Fruit fly (Drosophila melanogaster): ENCODE data around the gene Myc.
A peak's percentile ranks its signal among the peaks of the same experiment; 100 is the strongest.

The Myc gene

dm6 chrX:3432928-3433327 lies 60.0 kb downstream of the Myc start (continued):
- TF ChIP-seq chinmo (GFP tag; IDR thresholded peaks at IDR 0.05; ENCODE audit: partially characterized antibody) (no peak), CG16863 (GFP tag; optimal IDR thresholded peaks at IDR 0.05) (peak; percentile 5), Doc3 (GFP tag; IDR thresholded peaks at IDR 0.05; ENCODE audit: partially characterized antibody) (no peak), seq (GFP tag; IDR thresholded peaks at IDR 0.05) (no peak; the same call in 1 of the 2 replicates), HLH4C (GFP tag; IDR thresholded peaks at IDR 0.05; ENCODE audit: partially characterized antibody) (no peak), PHDP (tag; optimal IDR thresholded peaks at IDR 0.05) (peak; percentile 42), Dp (GFP tag; optimal IDR thresholded peaks at IDR 0.05) (no peak), Drgx (GFP tag; IDR thresholded peaks at IDR 0.05) (peak; percentile 89), vvl (GFP tag; IDR thresholded peaks at IDR 0.05) (peak; percentile 60), CG14441 (GFP tag; IDR thresholded peaks at IDR 0.05) (peak; percentile 65; the same call in 1 of the 2 replicates), CG10267 (tag; optimal IDR thresholded peaks at IDR 0.05) (no peak), CG18619 (GFP tag; optimal IDR thresholded peaks at IDR 0.05) (no peak), pum (GFP tag; optimal IDR thresholded peaks at IDR 0.05) (peak; percentile 11), en (GFP tag; optimal IDR thresholded peaks at IDR 0.05) (peak; percentile 30), crp (GFP tag; optimal IDR thresholded peaks at IDR 0.05) (no peak), CG10209 (GFP tag; optimal IDR thresholded peaks at IDR 0.05) (peak; percentile 24), cwo (GFP tag; optimal IDR thresholded peaks at IDR 0.05) (no peak), tx (GFP tag; optimal IDR thresholded peaks at IDR 0.05) (peak; percentile 25), CG7357 (GFP tag; IDR thresholded peaks at IDR 0.05) (peak; percentile 43; the same call in 1 of the 3 replicates), pb (GFP tag; optimal IDR thresholded peaks at IDR 0.05) (peak; percentile 43), YL-1 (GFP tag; optimal IDR thresholded peaks at IDR 0.05) (no peak), Atf3 (GFP tag; optimal IDR thresholded peaks at IDR 0.05) (peak; percentile 20), CG7271 (tag; optimal IDR thresholded peaks at IDR 0.05) (no peak), CG10565 (GFP tag; optimal IDR thresholded peaks at IDR 0.05) (no peak), CG9609 (GFP tag; optimal IDR thresholded peaks at IDR 0.05) (no peak), CG10147 (GFP tag; optimal IDR thresholded peaks at IDR 0.05) (no peak), disco-r (GFP tag; optimal IDR thresholded peaks at IDR 0.05) (no peak), gt (GFP tag; IDR thresholded peaks at IDR 0.05) (no peak), rib (GFP tag; IDR thresholded peaks at IDR 0.05) (no peak), cato (GFP tag; optimal IDR thresholded peaks at IDR 0.05; ENCODE audit: borderline replicate concordance) (no peak), CG6689 (GFP tag; IDR thresholded peaks at IDR 0.05) (peak; percentile 57), peb (GFP tag; IDR thresholded peaks at IDR 0.05) (no peak), CG9817 (tag; optimal IDR thresholded peaks at IDR 0.05) (no peak), sim (GFP tag; IDR thresholded peaks at IDR 0.05) (no peak), inv (GFP tag; IDR thresholded peaks at IDR 0.05; ENCODE audit: partially characterized antibody) (no peak), CG5245 (GFP tag; optimal IDR thresholded peaks at IDR 0.05) (peak; percentile 40), Lim3 (GFP tag; IDR thresholded peaks at IDR 0.05) (no peak), CG9437 (GFP tag; optimal IDR thresholded peaks at IDR 0.05) (peak; percentile 19), CG15601 (tag; optimal IDR thresholded peaks at IDR 0.05) (no peak), sob (GFP tag; IDR thresholded peaks at IDR 0.05) (no peak; the same call in 1 of the 2 replicates), CG6813 (GFP tag; optimal IDR thresholded peaks at IDR 0.05) (no peak), gsb (GFP tag; IDR thresholded peaks at IDR 0.05) (no peak), lbe (GFP tag; optimal IDR thresholded peaks at IDR 0.05) (no peak), so (GFP tag; IDR thresholded peaks at IDR 0.05) (peak; percentile 31; the same call in 1 of the 3 replicates), hb (GFP tag; IDR thresholded peaks at IDR 0.05; ENCODE audit: partially characterized antibody) (no peak), D (optimal IDR thresholded peaks at IDR 0.05) (no peak), D (GFP tag; optimal IDR thresholded peaks at IDR 0.05) (no peak), CG1024 (GFP tag; IDR thresholded peaks at IDR 0.05) (peak; percentile 11; the same call in 1 of the 2 replicates), Lpt (GFP tag; optimal IDR thresholded peaks at IDR 0.05) (no peak), CG42726 (GFP tag; IDR thresholded peaks at IDR 0.05; ENCODE audit: partially characterized antibody) (no peak), CG3281 (GFP tag; optimal IDR thresholded peaks at IDR 0.05) (no peak)
